Worm (Caenorhabditis elegans): ENCODE measurements around the gene F17H10.2.

DNA sequence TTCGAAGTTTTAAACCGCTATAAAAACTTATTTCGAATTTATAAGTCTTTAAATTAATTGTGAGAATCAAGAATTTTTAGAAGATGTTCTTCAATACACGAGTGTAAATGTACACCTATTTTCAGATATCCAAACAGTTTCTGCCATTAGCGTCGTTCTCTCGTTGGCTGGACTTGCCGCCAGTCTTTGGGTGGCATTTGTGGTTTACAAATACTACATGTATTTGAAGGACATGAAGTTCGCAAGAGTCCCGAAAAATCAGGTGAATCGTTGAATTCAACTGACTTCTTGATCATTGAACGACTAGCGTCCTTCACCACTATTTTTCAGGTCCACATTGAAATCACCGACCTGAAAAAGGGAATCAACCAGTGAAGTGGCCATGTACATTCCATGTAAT is 2.1 kb downstream of the F17H10.2 start:
- TF ChIP-seq mxl-2 (GFP tag; conservative IDR thresholded peaks at IDR 0.05) (no peak), ztf-11 (tag; optimal IDR thresholded peaks at IDR 0.05) (no peak), F44E2.7 (GFP tag; IDR thresholded peaks at IDR 0.05) (no peak), nhr-237 (tag; optimal IDR thresholded peaks at IDR 0.05) (no peak), unc-39 (tag; optimal IDR thresholded peaks at IDR 0.05) (no peak)
